Fruit fly (Drosophila melanogaster): Measurements from ENCODE around the gene CG12105.

The CG12105 gene

DNA sequence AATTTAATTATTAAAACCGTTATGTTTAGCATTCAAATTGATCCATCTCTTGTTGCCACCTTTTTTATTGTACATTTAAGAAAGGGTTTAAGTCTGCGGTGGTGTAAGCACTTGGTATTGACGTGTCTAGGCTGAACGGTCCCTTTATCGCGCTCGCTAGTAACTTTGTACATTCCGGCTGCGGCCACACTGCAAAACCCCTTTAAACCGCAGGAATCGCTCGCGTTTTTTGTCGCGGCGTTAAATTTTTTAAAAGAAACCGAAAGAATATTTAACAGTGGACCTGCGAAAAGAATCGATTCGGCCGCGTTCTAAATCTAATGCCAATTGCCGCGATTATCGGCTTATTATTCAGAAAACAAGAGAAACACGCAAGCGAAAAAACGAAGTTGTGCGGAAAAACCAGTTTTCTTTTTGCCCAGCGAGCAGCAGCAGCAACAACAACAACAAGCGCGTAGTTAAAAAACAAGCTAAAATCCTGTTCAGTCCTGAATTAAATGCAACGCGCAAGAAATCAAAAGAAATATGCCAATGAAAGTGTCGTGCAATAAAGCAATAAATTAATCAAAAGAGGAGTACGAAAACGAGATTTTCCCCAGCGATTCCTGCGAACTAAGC is 39.0 kb downstream of the CG12105 start, which contains the start of gene CG13917 (continued):
- TF ChIP-seq phol (tag; optimal IDR thresholded peaks at IDR 0.05) (peak; percentile 59), zen (tag; optimal IDR thresholded peaks at IDR 0.05) (peak; percentile 31), CG31441 (GFP tag; IDR thresholded peaks at IDR 0.05) (0 out of 2 replicates have a peak, but pooled peaks have one; percentile 20), CG9932 (GFP tag; IDR thresholded peaks at IDR 0.05) (0 out of 2 replicates have a peak, but pooled peaks have one; percentile 14), tx (GFP tag; optimal IDR thresholded peaks at IDR 0.05) (no peak), Optix (GFP tag; IDR thresholded peaks at IDR 0.05) (no peak), CG4360 (GFP tag; IDR thresholded peaks at IDR 0.05) (peak; percentile 88), Nf-YC (tag; optimal IDR thresholded peaks at IDR 0.05) (peak; percentile 24), sug (tag; optimal IDR thresholded peaks at IDR 0.05) (no peak), dimm (GFP tag; IDR thresholded peaks at IDR 0.05) (no peak), CG14710 (tag; optimal IDR thresholded peaks at IDR 0.05) (peak; percentile 76), wdn (GFP tag; IDR thresholded peaks at IDR 0.05) (no peak), fru (optimal IDR thresholded peaks at IDR 0.05) (no peak), pita (GFP tag; optimal IDR thresholded peaks at IDR 0.05) (peak; percentile 65), sens-2 (GFP tag; IDR thresholded peaks at IDR 0.05) (no peak), CG13287 (GFP tag; IDR thresholded peaks at IDR 0.05; ENCODE audit: partially characterized antibody) (peak; percentile 55; the same call in 1 of the 2 replicates), CG12391 (tag; optimal IDR thresholded peaks at IDR 0.05) (peak; percentile 26), CG3838 (GFP tag; optimal IDR thresholded peaks at IDR 0.05) (no peak), CG4617 (GFP tag; optimal IDR thresholded peaks at IDR 0.05; ENCODE audit: borderline replicate concordance) (peak; percentile 45), bbx (GFP tag; IDR thresholded peaks at IDR 0.05; ENCODE audit: partially characterized antibody) (peak; percentile 64), HmgZ (tag; optimal IDR thresholded peaks at IDR 0.05) (peak; percentile 34), dan (GFP tag; IDR thresholded peaks at IDR 0.05) (no peak), Stat92E (GFP tag; optimal IDR thresholded peaks at IDR 0.05) (peak in 1 of 3 experiments; percentile 39), Jarid2 (GFP tag; optimal IDR thresholded peaks at IDR 0.05) (peak; percentile 52), Ets97D (GFP tag; optimal IDR thresholded peaks at IDR 0.05) (peak; percentile 95), kay (GFP tag; optimal IDR thresholded peaks at IDR 0.05) (peak; percentile 1), Gug (GFP tag; IDR thresholded peaks at IDR 0.05) (no peak), Sry-β (GFP tag; optimal IDR thresholded peaks at IDR 0.05) (no peak), CG12659 (GFP tag; optimal IDR thresholded peaks at IDR 0.05) (peak; percentile 48), BEAF-32 (GFP tag; optimal IDR thresholded peaks at IDR 0.05) (peak; percentile 34), gfzf (GFP tag; optimal IDR thresholded peaks at IDR 0.05) (peak; percentile 98), MESR4 (GFP tag; optimal IDR thresholded peaks at IDR 0.05) (peak; percentile 34), nmo (GFP tag; optimal IDR thresholded peaks at IDR 0.05) (peak; percentile 18), CG33213 (GFP tag; optimal IDR thresholded peaks at IDR 0.05) (peak; percentile 76), crol (GFP tag; IDR thresholded peaks at IDR 0.05) (no peak), Awh (GFP tag; IDR thresholded peaks at IDR 0.05) (no peak), Side (GFP tag; optimal IDR thresholded peaks at IDR 0.05) (peak; percentile 5), Deaf1 (tag; optimal IDR thresholded peaks at IDR 0.05) (peak; percentile 21), nom (GFP tag; optimal IDR thresholded peaks at IDR 0.05) (peak; percentile 58), sens (GFP tag) (peak; percentile 44), stc (GFP tag; IDR thresholded peaks at IDR 0.05) (peak; percentile 18; the same call in 1 of the 2 replicates), org-1 (GFP tag; optimal IDR thresholded peaks at IDR 0.05) (no peak), CG14014 (GFP tag; IDR thresholded peaks at IDR 0.05) (no peak), Med (GFP tag) (peak; percentile 87), vvl (GFP tag; IDR thresholded peaks at IDR 0.05) (peak; percentile 76), CG4328 (GFP tag; optimal IDR thresholded peaks at IDR 0.05) (no peak), CG9727 (GFP tag; optimal IDR thresholded peaks at IDR 0.05) (no peak), BtbVII (GFP tag; optimal IDR thresholded peaks at IDR 0.05) (no peak), Mes4 (GFP tag; optimal IDR thresholded peaks at IDR 0.05) (no peak), ato (GFP tag; IDR thresholded peaks at IDR 0.05; ENCODE audit: partially characterized antibody) (no peak)
